Fruit fly (Drosophila melanogaster) Kc167 (cell line): ENCODE data around the gene jumu.
A peak's percentile ranks its signal among the peaks of the same experiment; 100 is the strongest.
"Not testable (repeated sequence)": the region's sequence is repeated elsewhere in the genome, so short reads cannot be mapped to it uniquely, and the experiment has no call there.

Experiments used
- Myc ChIP-seq: fragments of >200 bp; optimal IDR thresholded peaks from 2 replicates; lab custom pipeline; 2017; ENCODE audit warnings: missing external identifiers
- Sin3A ChIP-seq: fragments of >200 bp; optimal IDR thresholded peaks from 2 replicates; lab custom pipeline; 2018; ENCODE audit warnings: missing external identifiers
- h ChIP-seq: fragments of >200 bp; optimal IDR thresholded peaks from 3 replicates; lab custom pipeline; 2018; ENCODE audit warnings: missing external identifiers
- insv ChIP-seq: fragments of >200 bp; optimal IDR thresholded peaks from 3 replicates; lab custom pipeline; 2018; ENCODE audit warnings: missing external identifiers
- psq ChIP-seq: fragments of >200 bp; optimal IDR thresholded peaks from 2 replicates; lab custom pipeline; 2017; ENCODE audit warnings: missing external identifiers
- ttk ChIP-seq: sonication (Bioruptor generic); optimal IDR thresholded peaks from 2 replicates; lab custom pipeline; 2017; ENCODE audit warnings: missing external identifiers

Gene jumu

DNA sequence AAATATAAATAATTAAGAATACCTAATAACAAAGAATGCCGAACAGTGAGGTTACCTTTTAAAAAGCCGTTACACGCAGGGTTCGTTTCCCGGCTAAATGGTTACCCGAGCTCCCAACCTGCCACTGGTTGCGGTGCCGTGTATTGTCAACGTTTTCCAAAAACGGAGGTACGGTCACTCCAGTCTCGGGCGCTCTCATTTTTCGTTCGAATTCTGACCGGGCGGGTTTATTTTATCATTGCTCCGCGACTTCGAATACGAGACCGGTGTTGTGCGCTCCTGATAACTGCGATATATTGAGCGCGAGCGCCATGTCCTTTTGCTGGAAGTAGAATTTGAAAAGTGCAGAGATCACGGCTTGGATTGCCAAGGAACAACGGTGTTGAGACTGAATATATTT lies at the start of gene jumu:
Gene jumu, plus strand, starts transcription at position 196 of the 400 bp plus-strand sequence.
- TF ChIP-seq Sin3A (lab: Kevin White, UChicago): no peak
- TF ChIP-seq h (lab: Kevin White, UChicago): no peak
- no peak for TF ChIP-seq ttk (lab: Kevin White, UChicago)
- no peak for TF ChIP-seq psq
- TF ChIP-seq Myc (lab: Kevin White, UChicago): no peak
- TF ChIP-seq insv (lab: Kevin White, UChicago): no peak

- TF ChIP-seq h (lab: Kevin White, UChicago): no peak
- TF ChIP-seq ttk (lab: Kevin White, UChicago): no peak
- TF ChIP-seq insv (lab: Kevin White, UChicago): no peak
- no peak for TF ChIP-seq psq
- TF ChIP-seq Sin3A (lab: Kevin White, UChicago): no peak
- no peak for TF ChIP-seq Myc (lab: Kevin White, UChicago)
These were observed 38.8 kb upstream of the jumu start, which contains the start of gene CG6293 for dm6 chr3R:10311076-10311744. Gene CG6293, minus strand, starts transcription at chr3R:10311613.

- no peak for TF ChIP-seq Sin3A (lab: Kevin White, UChicago)
- TF ChIP-seq psq: no peak
- TF ChIP-seq ttk (lab: Kevin White, UChicago): no peak
- TF ChIP-seq h (lab: Kevin White, UChicago): no peak
- TF ChIP-seq Myc (lab: Kevin White, UChicago): no peak
- TF ChIP-seq insv (lab: Kevin White, UChicago): no peak
These were observed 38.3 kb upstream of the jumu start for dm6 chr3R:10311745-10312088.

dm6 chr3R:10330734-10331642 lies 19.0 kb upstream of the jumu start, which contains the start of the genes Bruce and CG12818:
Gene Bruce, minus strand, starts transcription at chr3R:10331353.
Gene CG12818, plus strand, starts transcription at chr3R:10331581.
- no peak for TF ChIP-seq Sin3A (lab: Kevin White, UChicago)
- no peak for TF ChIP-seq h (lab: Kevin White, UChicago)
- TF ChIP-seq insv (lab: Kevin White, UChicago): no peak
- TF ChIP-seq ttk (lab: Kevin White, UChicago): no peak
- peak; percentile 84 for TF ChIP-seq psq

- TF ChIP-seq ttk (lab: Kevin White, UChicago) (no peak), psq (no peak), insv (lab: Kevin White, UChicago) (no peak), Myc (lab: Kevin White, UChicago) (no peak), h (lab: Kevin White, UChicago) (no peak), Sin3A (lab: Kevin White, UChicago) (no peak)
These were observed 17.1 kb upstream of the jumu start, which contains the start of gene sle for dm6 chr3R:10332823-10333263. Gene sle, plus strand, starts transcription at chr3R:10333115.

DNA sequence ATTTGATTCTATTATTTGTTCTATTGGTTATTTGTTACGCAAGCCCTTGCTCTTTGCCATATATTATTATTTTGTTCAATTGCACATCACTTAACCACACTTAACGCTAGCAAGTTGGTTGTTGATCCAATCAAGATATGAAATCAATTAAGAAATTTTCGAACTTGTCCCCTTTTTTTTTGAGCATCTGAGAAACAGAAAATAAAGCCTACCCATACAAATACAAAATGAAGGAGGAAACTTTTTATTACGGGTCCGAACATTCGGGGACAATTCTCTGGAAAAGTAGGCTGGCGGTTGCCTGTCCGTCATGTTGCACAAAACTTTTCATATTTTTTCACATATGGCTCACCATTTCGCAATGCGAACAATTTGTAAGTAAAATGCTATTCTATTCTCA lies 11.9 kb upstream of the jumu start, which contains the start of gene CG12592:
Gene CG12592, plus strand, starts transcription at position 301 of the 400 bp plus-strand sequence.
- not testable (repeated sequence) for TF ChIP-seq psq; h (lab: Kevin White, UChicago); insv (lab: Kevin White, UChicago)

- TF ChIP-seq Sin3A (lab: Kevin White, UChicago); psq; insv (lab: Kevin White, UChicago): not testable (repeated sequence)
These were observed 9.3 kb upstream of the jumu start, which contains the start of gene CG18545 for dm6 chr3R:10340649-10341048. Gene CG18545, plus strand, starts transcription at chr3R:10340949.

DNA sequence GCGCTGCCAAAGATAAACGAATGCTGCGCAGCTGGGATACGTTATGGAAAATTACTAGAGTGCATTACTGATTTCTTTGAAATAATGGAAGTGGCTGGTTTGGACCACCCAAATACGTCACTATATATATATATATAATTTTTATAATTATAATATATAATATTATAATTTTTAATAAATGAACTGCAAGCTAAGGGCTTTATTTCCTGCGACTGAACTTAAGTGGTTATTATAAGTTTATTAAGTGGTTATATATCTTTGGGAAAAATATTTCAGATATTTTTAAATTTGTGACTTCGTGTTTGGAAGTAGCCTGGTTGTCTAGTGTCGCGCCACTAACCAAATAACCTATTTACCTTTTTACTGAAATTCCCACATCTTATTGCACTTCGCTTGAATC lies 1.5 kb upstream of the jumu start, which contains the start of gene CG31406:
Gene CG31406, plus strand, starts transcription at position 301 of the 400 bp plus-strand sequence.
- TF ChIP-seq Sin3A, ttk, h (lab: Kevin White, UChicago): not testable (repeated sequence)

dm6 chr3R:10350741-10351629 lies 1.0 kb downstream of the jumu start:
- TF ChIP-seq h (lab: Kevin White, UChicago) (no peak), psq (no peak), Sin3A (lab: Kevin White, UChicago) (no peak), ttk (lab: Kevin White, UChicago) (no peak), Myc (lab: Kevin White, UChicago) (no peak), insv (lab: Kevin White, UChicago) (no peak)

dm6 chr3R:10351960-10352458 lies 2.0 kb downstream of the jumu start:
- no peak for TF ChIP-seq Myc (lab: Kevin White, UChicago)
- no peak for TF ChIP-seq ttk (lab: Kevin White, UChicago)
- no peak for TF ChIP-seq h (lab: Kevin White, UChicago)
- no peak for TF ChIP-seq Sin3A (lab: Kevin White, UChicago)
- TF ChIP-seq psq: no peak
- no peak for TF ChIP-seq insv (lab: Kevin White, UChicago)
